Worm (Caenorhabditis elegans): ENCODE measurements around the gene ufm-1.

DNA sequence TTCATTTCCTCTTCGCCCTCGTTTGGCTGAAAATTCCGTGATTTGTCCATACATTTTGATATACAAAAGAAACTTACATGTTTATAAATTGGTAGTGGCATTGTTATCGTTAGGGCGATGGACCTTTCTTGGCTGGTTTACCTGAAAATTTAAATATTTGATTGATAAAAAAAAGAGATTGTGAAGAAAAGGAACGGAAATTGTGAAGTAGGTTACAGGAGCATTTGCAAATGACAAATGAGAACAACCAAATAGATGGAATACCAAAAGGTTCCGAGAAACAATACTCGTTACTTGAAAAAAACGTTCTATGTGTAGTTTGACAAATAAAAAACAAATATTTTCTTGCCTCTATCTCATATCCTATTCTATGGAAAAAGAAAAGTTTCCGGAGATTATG is 15.2 kb upstream of the ufm-1 start, which contains the start of gene ZK652.8:
- TF ChIP-seq alr-1 (tag; optimal IDR thresholded peaks at IDR 0.05; ENCODE audit: borderline replicate concordance) (no peak), nhr-12 (tag; optimal IDR thresholded peaks at IDR 0.05) (no peak), unc-62 (GFP tag; optimal IDR thresholded peaks at IDR 0.05) (no peak), lsy-2 (tag; optimal IDR thresholded peaks at IDR 0.05) (no peak), nhr-237 (tag; optimal IDR thresholded peaks at IDR 0.05) (no peak), nhr-11 (tag; optimal IDR thresholded peaks at IDR 0.05) (no peak), nhr-90 (tag; optimal IDR thresholded peaks at IDR 0.05; ENCODE audit: poor library complexity) (no peak)

Data from whole organism, L1 larva.